Worm (Caenorhabditis elegans) whole organism, L4 larva: Measurements from ENCODE around the gene R04F11.5.

Experiments used
- F10B5.3 ChIP-seq: sonication (generic microtip); optimal IDR thresholded peaks from 2 replicates; lab custom pipeline; 2016; ENCODE audit warnings: mild to moderate bottlenecking, missing genetic modification characterization, missing compliant biosample characterization
- F37D6.2 ChIP-seq: sonication (generic microtip); optimal IDR thresholded peaks from 2 replicates; lab custom pipeline; 2016; ENCODE audit warnings: mild to moderate bottlenecking, missing genetic modification characterization, missing compliant biosample characterization
- R02D3.7 ChIP-seq: fragments of 150-350 bp; sonication (generic microtip); optimal IDR thresholded peaks from 3 replicates; lab custom pipeline; 2014; ENCODE audit warnings: missing biosample characterization, missing genetic modification characterization
- T20F7.1 ChIP-seq: fragments of 200-800 bp; sonication (Bioruptor generic); optimal IDR thresholded peaks from 2 replicates; lab custom pipeline; 2018; ENCODE audit warnings: mild to moderate bottlenecking, missing genetic modification characterization, missing compliant biosample characterization
- Y48G9A.11 ChIP-seq: fragments of 200-800 bp; sonication (Bioruptor generic); IDR thresholded peaks from 2 replicates; pipeline ENCODE4 v1.3.6; 2022; ENCODE audit warnings: missing genetic modification reagents, missing genetic modification characterization, missing compliant biosample characterization
- ZK337.2 ChIP-seq: fragments of 200-800 bp; sonication (Bioruptor generic); IDR thresholded peaks from 2 replicates; pipeline ENCODE4 v1.3.6; 2022; ENCODE audit warnings: missing genetic modification reagents, missing genetic modification characterization, missing compliant biosample characterization
- aha-1 ChIP-seq: fragments of 150-350 bp; peaks from one replicate; lab custom pipeline; 2014; ENCODE audit warnings: missing biosample characterization, missing genetic modification characterization
- aly-2 ChIP-seq: sonication (generic microtip); optimal IDR thresholded peaks from 2 replicates; lab custom pipeline; 2018; ENCODE audit warnings: missing biosample characterization, missing genetic modification characterization
- ceh-32 ChIP-seq: sonication (generic microtip); optimal IDR thresholded peaks from 2 replicates; lab custom pipeline; 2016; ENCODE audit warnings: mild to moderate bottlenecking, missing genetic modification characterization, missing compliant biosample characterization; ENCODE audit not compliant: poor library complexity
- ceh-44 ChIP-seq: fragments of 200-800 bp; sonication (Bioruptor generic); IDR thresholded peaks from 2 replicates; pipeline ENCODE4 v1.3.6; 2022; ENCODE audit warnings: missing genetic modification reagents, missing genetic modification characterization, missing compliant biosample characterization
- ceh-62 ChIP-seq: sonication (generic microtip); optimal IDR thresholded peaks from 2 replicates; lab custom pipeline; 2017; ENCODE audit warnings: missing biosample characterization, missing genetic modification characterization
- ces-1 ChIP-seq: fragments of 150-350 bp; sonication (generic microtip); optimal IDR thresholded peaks from 4 replicates; lab custom pipeline; 2014; ENCODE audit warnings: missing biosample characterization, missing genetic modification reagents, missing genetic modification characterization
- cey-2 ChIP-seq: sonication (generic microtip); optimal IDR thresholded peaks from 3 replicates; lab custom pipeline; 2017; ENCODE audit warnings: missing genetic modification characterization, mild to moderate bottlenecking, missing compliant biosample characterization, antibody characterized with exemption, borderline replicate concordance; ENCODE audit not compliant: insufficient read depth
- daf-12 ChIP-seq: fragments of 150-350 bp; optimal IDR thresholded peaks from 2 replicates; lab custom pipeline; 2014; ENCODE audit warnings: missing biosample characterization, missing genetic modification reagents, missing genetic modification characterization
- daf-19 ChIP-seq: fragments of 200-800 bp; sonication (Bioruptor generic); conservative IDR thresholded peaks from 2 replicates; pipeline ENCODE4 v1.3.6; 2022; ENCODE audit warnings: missing genetic modification characterization, missing compliant biosample characterization
- daf-8 ChIP-seq: fragments of 200-800 bp; sonication (Bioruptor generic); IDR thresholded peaks from 2 replicates; pipeline ENCODE4 v1.3.6; 2022; ENCODE audit warnings: missing genetic modification characterization, missing compliant biosample characterization
- duxl-1 ChIP-seq: sonication (generic microtip); optimal IDR thresholded peaks from 2 replicates; lab custom pipeline; 2016; ENCODE audit warnings: mild to moderate bottlenecking, missing genetic modification characterization, moderate library complexity, missing compliant biosample characterization; ENCODE audit not compliant: poor library complexity
- dve-1 ChIP-seq: sonication (generic microtip); optimal IDR thresholded peaks from 2 replicates; lab custom pipeline; 2017; ENCODE audit warnings: antibody characterized with exemption, mild to moderate bottlenecking, missing genetic modification characterization, missing compliant biosample characterization; ENCODE audit not compliant: insufficient read depth
- egl-27 ChIP-seq: sonication (generic microtip); optimal IDR thresholded peaks from 3 replicates; lab custom pipeline; 2017; ENCODE audit warnings: missing biosample characterization, missing genetic modification reagents, missing genetic modification characterization
- fkh-10 ChIP-seq: fragments of 150-350 bp; optimal IDR thresholded peaks from 2 replicates; lab custom pipeline; 2014; ENCODE audit warnings: missing biosample characterization, missing genetic modification reagents, missing genetic modification characterization
- fos-1 ChIP-seq: fragments of 150-350 bp; optimal IDR thresholded peaks from 2 replicates; lab custom pipeline; 2014; ENCODE audit warnings: missing biosample characterization, missing genetic modification characterization
- hif-1 ChIP-seq, 2 experiments: sonication (generic microtip); optimal IDR thresholded peaks; 2 replicates each; lab custom pipeline; 2016 to 2017; ENCODE audit warnings: missing compliant biosample characterization in 2 of 2, missing genetic modification characterization in 2 of 2, missing genetic modification reagents in 2 of 2, missing genotype in 2 of 2, mild to moderate bottlenecking in 1 of 2
- hlh-30 ChIP-seq: sonication (generic microtip); optimal IDR thresholded peaks from 2 replicates; lab custom pipeline; 2017; ENCODE audit warnings: antibody characterized with exemption, mild to moderate bottlenecking, missing genetic modification characterization, missing compliant biosample characterization; ENCODE audit not compliant: insufficient read depth
- hmg-1.1 ChIP-seq: fragments of 200-800 bp; sonication (Bioruptor generic); IDR thresholded peaks from 2 replicates; pipeline ENCODE4 v1.3.6; 2022; ENCODE audit warnings: missing genetic modification reagents, missing genetic modification characterization, missing compliant biosample characterization
- jun-1 ChIP-seq: fragments of 150-350 bp; optimal IDR thresholded peaks from 2 replicates; lab custom pipeline; 2014; ENCODE audit warnings: missing biosample characterization, missing genetic modification reagents, missing genetic modification characterization
- lin-29 ChIP-seq: fragments of 200-800 bp; sonication (Bioruptor generic); IDR thresholded peaks from 2 replicates; pipeline ENCODE4 v1.3.6; 2022; ENCODE audit warnings: missing genetic modification reagents, missing genetic modification characterization, missing compliant biosample characterization
- lin-38 ChIP-seq: fragments of 200-800 bp; sonication (Bioruptor generic); IDR thresholded peaks from 2 replicates; pipeline ENCODE4 v1.3.6; 2022; ENCODE audit warnings: missing genetic modification reagents, missing genetic modification characterization, missing compliant biosample characterization
- lin-39 ChIP-seq: fragments of 150-350 bp; optimal IDR thresholded peaks from 2 replicates; lab custom pipeline; 2014; ENCODE audit warnings: missing biosample characterization, missing genetic modification reagents, missing genetic modification characterization
- lir-3 ChIP-seq: sonication (generic microtip); optimal IDR thresholded peaks from 2 replicates; lab custom pipeline; 2016; ENCODE audit warnings: mild to moderate bottlenecking, missing genetic modification characterization, missing compliant biosample characterization
- madf-5 ChIP-seq, 2 experiments: fragments of 200-800 bp; sonication (Bioruptor generic); IDR thresholded peaks; 2 replicates each; pipeline ENCODE4 v1.3.6; 2022; ENCODE audit warnings: missing compliant biosample characterization in 2 of 2, missing genetic modification characterization in 2 of 2
- madf-9 ChIP-seq: fragments of 200-800 bp; sonication (Bioruptor generic); conservative IDR thresholded peaks from 2 replicates; pipeline ENCODE4 v1.3.6; 2022; ENCODE audit warnings: missing genetic modification reagents, missing genetic modification characterization, missing compliant biosample characterization
- mdt-29 ChIP-seq: fragments of 200-800 bp; sonication (Bioruptor generic); IDR thresholded peaks from 2 replicates; pipeline ENCODE4 v1.3.6; 2022; ENCODE audit warnings: missing genetic modification reagents, missing genetic modification characterization, missing compliant biosample characterization
- mxl-2 ChIP-seq: fragments of 200-800 bp; sonication (Bioruptor generic); conservative IDR thresholded peaks from 2 replicates; pipeline ENCODE4 v1.3.6; 2022; ENCODE audit warnings: missing genetic modification reagents, missing genetic modification characterization, missing compliant biosample characterization
- mxl-3 ChIP-seq: fragments of 200-800 bp; sonication (Bioruptor generic); optimal IDR thresholded peaks from 2 replicates; lab custom pipeline; 2018; ENCODE audit warnings: mild to moderate bottlenecking, missing genetic modification characterization, missing compliant biosample characterization
- nhr-10 ChIP-seq: fragments of 150-350 bp; optimal IDR thresholded peaks from 2 replicates; lab custom pipeline; 2014; ENCODE audit warnings: missing biosample characterization, missing genetic modification characterization
- nhr-11 ChIP-seq: fragments of 150-350 bp; optimal IDR thresholded peaks from 2 replicates; lab custom pipeline; 2014; ENCODE audit warnings: missing biosample characterization, missing genetic modification characterization
- nhr-237 ChIP-seq: sonication (generic microtip); optimal IDR thresholded peaks from 2 replicates; lab custom pipeline; 2017; ENCODE audit warnings: missing biosample characterization, missing genetic modification characterization
- nhr-77 ChIP-seq: fragments of 150-350 bp; optimal IDR thresholded peaks from 2 replicates; lab custom pipeline; 2014; ENCODE audit warnings: missing biosample characterization, missing genetic modification characterization
- pha-4 ChIP-seq, 2 experiments: fragments of 150-350 bp in 1 of 2; fragments of 200-800 bp in 1 of 2; sonication (Bioruptor generic) in 1 of 2; IDR thresholded peaks in 1 of 2; optimal IDR thresholded peaks in 1 of 2; 2 replicates each; pipeline versions ENCODE4 v1.3.6 to Lab custom; 2014 to 2022; ENCODE audit warnings: missing genetic modification characterization in 2 of 2, missing genetic modification reagents in 2 of 2, missing biosample characterization in 1 of 2, missing compliant biosample characterization in 1 of 2
- pqm-1 ChIP-seq: sonication (generic microtip); optimal IDR thresholded peaks from 2 replicates; lab custom pipeline; 2017; ENCODE audit warnings: missing biosample characterization, missing genetic modification characterization
- saeg-2 ChIP-seq: fragments of 200-800 bp; sonication (Bioruptor generic); IDR thresholded peaks from 2 replicates; pipeline ENCODE4 v1.3.6; 2022; ENCODE audit warnings: missing genetic modification reagents, missing genetic modification characterization, missing compliant biosample characterization
- snpc-1.2 ChIP-seq: fragments of 200-800 bp; sonication (Bioruptor generic); IDR thresholded peaks from 2 replicates; pipeline ENCODE4 v1.3.6; 2022; ENCODE audit warnings: missing genetic modification reagents, missing genetic modification characterization, missing compliant biosample characterization
- spr-1 ChIP-seq: sonication (generic microtip); optimal IDR thresholded peaks from 2 replicates; lab custom pipeline; 2016; ENCODE audit warnings: mild to moderate bottlenecking, missing genetic modification characterization, missing compliant biosample characterization
- unc-130 ChIP-seq: sonication (generic microtip); optimal IDR thresholded peaks from 2 replicates; lab custom pipeline; 2016; ENCODE audit warnings: missing genetic modification reagents, missing genetic modification characterization, missing compliant biosample characterization
- unc-39 ChIP-seq: sonication (generic microtip); optimal IDR thresholded peaks from 2 replicates; lab custom pipeline; 2017; ENCODE audit warnings: missing biosample characterization, missing genetic modification characterization
- vab-7 ChIP-seq: fragments of 200-800 bp; sonication (Bioruptor generic); IDR thresholded peaks from 2 replicates; pipeline ENCODE4 v1.3.6; 2022; ENCODE audit warnings: missing genetic modification reagents, missing genetic modification characterization, missing compliant biosample characterization
- zfp-2 ChIP-seq: sonication (generic microtip); optimal IDR thresholded peaks from 2 replicates; lab custom pipeline; 2016; ENCODE audit warnings: mild to moderate bottlenecking, missing genetic modification characterization, missing compliant biosample characterization
- zip-11 ChIP-seq: fragments of 200-800 bp; sonication (Bioruptor generic); IDR thresholded peaks from 2 replicates; pipeline ENCODE4 v1.3.6; 2022; ENCODE audit warnings: missing genetic modification characterization, missing compliant biosample characterization
- zip-2 ChIP-seq: fragments of 150-350 bp; optimal IDR thresholded peaks from 2 replicates; lab custom pipeline; 2014; ENCODE audit warnings: missing biosample characterization, missing genetic modification characterization

R04F11.5 gene

DNA sequence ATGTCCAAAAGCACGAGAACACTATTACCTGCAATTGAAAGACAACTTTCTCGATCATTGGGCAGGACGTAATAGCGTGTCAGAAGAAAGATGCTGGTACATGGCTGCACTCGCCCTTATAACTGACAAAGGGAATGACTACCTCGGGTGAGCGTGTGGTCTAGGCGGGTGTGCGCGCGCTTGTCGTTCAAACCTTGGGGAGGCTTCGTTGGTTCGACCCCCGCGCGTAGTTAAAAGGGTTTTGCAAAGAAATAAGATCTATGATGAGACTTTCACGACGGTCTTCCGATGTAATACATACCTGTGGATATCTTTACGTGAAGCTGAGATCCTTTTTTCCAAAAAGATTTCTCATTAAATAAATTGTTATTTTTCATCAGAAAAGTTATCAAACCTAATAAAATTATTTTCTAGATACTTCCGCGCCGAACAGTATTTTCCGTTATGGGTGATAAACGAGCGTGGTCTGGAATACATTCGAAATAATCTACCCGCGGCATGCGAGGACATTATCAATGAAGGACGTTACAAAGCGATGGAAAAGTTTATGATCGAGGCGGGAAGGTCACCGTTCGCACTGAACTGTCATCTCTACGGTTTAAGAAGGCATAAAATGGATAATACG lies 14.3 kb downstream of the R04F11.5 start (continued):
- TF ChIP-seq nhr-10 (no peak), zip-11 (peak; percentile 94), daf-8 (GFP tag; lab: Robert Waterston, UW) (peak; percentile 96), mxl-2 (GFP tag; lab: Robert Waterston, UW) (peak; percentile 93), unc-130 (GFP tag; lab: Kevin White, UChicago) (peak; percentile 83), lin-38 (GFP tag; lab: Robert Waterston, UW) (peak; percentile 93), egl-27 (tag; lab: Kevin White, UChicago) (peak; percentile 38), spr-1 (tag; lab: Kevin White, UChicago) (peak; percentile 96), madf-9 (GFP tag; lab: Robert Waterston, UW) (peak; percentile 95), dve-1 (tag; lab: Kevin White, UChicago) (peak; percentile 89), saeg-2 (GFP tag; lab: Robert Waterston, UW) (peak; percentile 99), duxl-1 (tag; lab: Kevin White, UChicago) (peak; percentile 97), jun-1 (tag; lab: Kevin White, UChicago) (peak; percentile 73), ceh-32 (tag; lab: Kevin White, UChicago) (peak; percentile 85), Y48G9A.11 (GFP tag; lab: Robert Waterston, UW) (peak; percentile 96), zfp-2 (peak; percentile 80), unc-39 (tag; lab: Kevin White, UChicago) (no peak), F10B5.3 (peak; percentile 94), hlh-30 (tag; lab: Kevin White, UChicago) (peak; percentile 88), R02D3.7 (tag; lab: Kevin White, UChicago) (peak; percentile 35), F37D6.2 (tag; lab: Kevin White, UChicago) (peak; percentile 89), daf-12 (tag; lab: Kevin White, UChicago) (no peak), fkh-10 (peak; percentile 60), ceh-44 (GFP tag; lab: Robert Waterston, UW) (peak; percentile 98), daf-19 (GFP tag; lab: Robert Waterston, UW) (peak; percentile 100), ceh-62 (tag; lab: Kevin White, UChicago) (no peak), vab-7 (peak; percentile 99), lin-39 (tag; lab: Kevin White, UChicago) (no peak), nhr-77 (tag; lab: Kevin White, UChicago) (peak; percentile 75), nhr-11 (tag; lab: Kevin White, UChicago) (peak; percentile 47), lin-29 (GFP tag; lab: Robert Waterston, UW) (peak; percentile 94), nhr-237 (tag; lab: Kevin White, UChicago) (no peak), aha-1 (tag; lab: Kevin White, UChicago) (peak; percentile 93), snpc-1.2 (peak; percentile 97), cey-2 (tag; lab: Kevin White, UChicago) (peak; percentile 42), ZK337.2 (GFP tag; lab: Robert Waterston, UW) (peak; percentile 98), hmg-1.1 (peak; percentile 98), pha-4 (GFP tag; IDR thresholded peaks at IDR 0.05; lab: Robert Waterston, UW) (peak; percentile 99), pha-4 (tag; optimal IDR thresholded peaks at IDR 0.05; lab: Kevin White, UChicago) (no peak), T20F7.1 (GFP tag; lab: Kevin White, UChicago) (peak; percentile 86), zip-2 (tag; lab: Kevin White, UChicago) (peak; percentile 60), mxl-3 (peak; percentile 91), mdt-29 (peak; percentile 95), pqm-1 (tag; lab: Kevin White, UChicago) (no peak), madf-5 (GFP tag; IDR thresholded peaks at IDR 0.05; lab: Robert Waterston, UW) (peak; percentile 100), lir-3 (tag; lab: Kevin White, UChicago) (peak; percentile 95), hif-1 (tag; optimal IDR thresholded peaks at IDR 0.05; lab: Kevin White, UChicago) (peak; percentile 76 to 81), fos-1 (no peak), aly-2 (peak; percentile 94), ces-1 (GFP tag; lab: Kevin White, UChicago) (peak; percentile 55)
